Worm (Caenorhabditis elegans): ENCODE data around the gene C05D9.4.

DNA sequence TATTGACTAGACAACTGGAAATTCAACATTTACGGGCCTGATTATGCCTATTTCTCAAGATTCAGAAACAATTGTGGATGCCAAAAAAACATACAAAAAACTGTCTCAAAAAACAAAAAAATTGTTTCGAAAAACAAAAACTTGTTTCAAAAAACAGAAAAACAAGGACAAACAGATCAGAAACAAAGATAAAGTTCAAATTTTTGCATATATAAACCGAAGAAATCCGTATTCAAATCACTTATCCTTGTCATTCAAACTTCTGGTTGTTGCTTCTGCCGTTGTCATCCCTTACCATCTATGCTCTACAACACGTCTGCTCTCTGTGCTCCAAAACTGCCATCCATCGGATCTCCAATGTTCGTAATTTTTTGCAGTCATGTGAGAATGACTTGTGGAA, 46.8 kb downstream of the C05D9.4 start, which contains the start of gene R193.1:
- TF ChIP-seq hnd-1 (tag; optimal IDR thresholded peaks at IDR 0.05) (no peak), ama-1 (optimal IDR thresholded peaks at IDR 0.05) (no peak), aly-1 (tag; optimal IDR thresholded peaks at IDR 0.05) (no peak), sea-1 (GFP tag; conservative IDR thresholded peaks at IDR 0.05) (no peak), scrt-1 (GFP tag; IDR thresholded peaks at IDR 0.05) (no peak), tbx-11 (GFP tag; IDR thresholded peaks at IDR 0.05) (no peak)
